Worm (Caenorhabditis elegans) whole organism, young adult: ENCODE measurements around the gene dhhc-1.

ENCODE experiments used
- K12H6.12 ChIP-seq: fragments of 200-800 bp; sonication (Bioruptor generic); optimal IDR thresholded peaks from 2 replicates; lab custom pipeline; 2018; ENCODE audit warnings: mild to moderate bottlenecking, missing genetic modification characterization, missing compliant biosample characterization
- Y79H2A.3 ChIP-seq: fragments of 200-800 bp; sonication (Bioruptor generic); conservative IDR thresholded peaks from 2 replicates; pipeline ENCODE4 v1.3.6; 2022; ENCODE audit warnings: missing genetic modification reagents, missing genetic modification characterization, missing compliant biosample characterization
- bed-1 ChIP-seq: fragments of 200-800 bp; sonication (Bioruptor generic); IDR thresholded peaks from 2 replicates; pipeline ENCODE4 v1.3.6; 2022; ENCODE audit warnings: missing genetic modification reagents, missing genetic modification characterization, missing compliant biosample characterization

ce11 chrX:15078276-15078675 lies 21.9 kb downstream of the dhhc-1 start:
- TF ChIP-seq Y79H2A.3 (GFP tag; lab: Robert Waterston, UW) (no peak), bed-1 (GFP tag; lab: Robert Waterston, UW) (no peak), K12H6.12 (tag; lab: Kevin White, UChicago) (no peak)
